Worm (Caenorhabditis elegans): ENCODE measurements around the gene ZK1073.2.
A peak's percentile ranks its signal among the peaks of the same experiment; 100 is the strongest.

The ZK1073.2 gene

DNA sequence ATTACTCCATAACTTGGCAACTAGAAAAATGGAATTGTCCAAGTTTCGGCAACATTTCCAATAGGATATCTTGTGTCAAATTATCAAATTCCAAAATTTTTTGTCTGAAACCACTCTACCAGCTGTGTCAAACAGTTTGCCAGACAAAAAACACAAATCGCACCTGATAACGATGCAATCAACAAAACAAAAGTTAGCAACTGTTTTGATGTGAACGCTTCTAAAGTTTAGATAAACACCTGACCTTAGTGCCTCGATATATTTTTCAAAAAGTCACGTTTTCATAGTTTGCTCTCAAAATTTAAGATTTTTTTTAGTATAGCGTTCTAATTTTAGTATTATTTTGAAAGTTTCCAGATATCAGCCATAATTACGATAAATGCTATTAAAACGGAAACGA, 47.8 kb downstream of the ZK1073.2 start:
- TF ChIP-seq che-1 (tag; optimal IDR thresholded peaks at IDR 0.05) (no peak), rnt-1 (tag; optimal IDR thresholded peaks at IDR 0.05) (no peak), ceh-31 (tag; optimal IDR thresholded peaks at IDR 0.05) (no peak), gmeb-2 (tag; optimal IDR thresholded peaks at IDR 0.05) (no peak)

DNA sequence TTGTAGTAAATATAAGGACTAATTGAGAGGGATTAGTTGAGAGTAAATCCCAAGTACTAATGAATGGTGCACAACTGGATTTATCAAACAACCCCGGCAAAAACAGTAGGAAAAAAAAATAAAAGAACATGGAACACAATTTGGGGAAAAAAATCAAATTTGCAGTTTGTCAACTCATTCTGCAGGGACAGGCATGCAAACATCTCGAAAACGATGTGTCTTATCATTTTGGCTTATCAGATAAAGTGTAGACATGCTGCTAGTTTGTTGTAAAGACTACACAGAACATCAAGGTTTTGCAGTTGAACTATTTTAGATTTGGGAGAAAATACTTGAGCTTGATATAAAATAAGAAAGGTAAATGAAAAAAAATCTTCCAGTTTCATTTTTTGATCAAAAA, 50.2 kb downstream of the ZK1073.2 start:
- TF ChIP-seq ceh-9 (tag; optimal IDR thresholded peaks at IDR 0.05), result no peak
- peak; percentile 2 for TF ChIP-seq elt-2 (tag; optimal IDR thresholded peaks at IDR 0.05)

ce11 chrX:16155216-16155991, 51.9 kb downstream of the ZK1073.2 start:
- no peak for TF ChIP-seq C08G9.2 (tag; optimal IDR thresholded peaks at IDR 0.05)
- TF ChIP-seq madf-2 (tag; optimal IDR thresholded peaks at IDR 0.05), result no peak
- TF ChIP-seq elt-4 (tag; optimal IDR thresholded peaks at IDR 0.05), result peak; percentile 6
- no peak for TF ChIP-seq ceh-30 (tag; optimal IDR thresholded peaks at IDR 0.05)
- TF ChIP-seq ceh-18 (tag; optimal IDR thresholded peaks at IDR 0.05), result peak; percentile 33
- TF ChIP-seq ref-2 (tag; optimal IDR thresholded peaks at IDR 0.05), result peak; percentile 27
- peak; percentile 17 for TF ChIP-seq dve-1 (tag; optimal IDR thresholded peaks at IDR 0.05)
- TF ChIP-seq K02D7.2 (tag; optimal IDR thresholded peaks at IDR 0.05), result no peak
- no peak for TF ChIP-seq tbx-2 (tag; optimal IDR thresholded peaks at IDR 0.05)
- TF ChIP-seq ceh-9 (tag; optimal IDR thresholded peaks at IDR 0.05), result no peak
- TF ChIP-seq ceh-6 (GFP tag; optimal IDR thresholded peaks at IDR 0.05), result no peak
- TF ChIP-seq unc-42 (tag; optimal IDR thresholded peaks at IDR 0.05), result peak; percentile 54
- TF ChIP-seq sdc-2 (tag; optimal IDR thresholded peaks at IDR 0.05), result peak; percentile 55
- no peak for TF ChIP-seq npax-4 (tag; optimal IDR thresholded peaks at IDR 0.05)
- TF ChIP-seq ceh-31 (tag; optimal IDR thresholded peaks at IDR 0.05), result peak; percentile 0

DNA sequence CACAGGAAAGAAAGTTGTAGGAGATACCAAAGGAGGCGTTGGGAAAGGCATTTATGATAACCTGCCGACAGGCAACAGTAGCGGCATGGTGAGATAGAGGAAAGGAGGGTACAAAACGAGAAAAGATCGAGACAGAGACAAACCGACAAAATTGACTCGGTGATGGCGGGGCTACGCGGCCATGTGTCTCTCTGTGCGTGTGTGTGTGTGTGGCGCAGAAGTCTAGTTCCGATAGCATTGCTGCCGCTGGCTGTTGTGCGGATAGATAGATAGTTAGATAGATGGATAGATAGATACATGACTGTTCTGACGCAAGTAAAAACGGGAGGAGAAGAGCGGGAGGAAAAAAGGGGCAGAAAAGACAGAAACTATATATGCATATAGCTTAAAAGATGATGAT, 53.4 kb downstream of the ZK1073.2 start:
- TF ChIP-seq nhr-11 (tag; optimal IDR thresholded peaks at IDR 0.05) (no peak), nfya-1 (tag; optimal IDR thresholded peaks at IDR 0.05) (peak; percentile 17), pha-2 (tag; optimal IDR thresholded peaks at IDR 0.05) (no peak), pat-9 (tag; optimal IDR thresholded peaks at IDR 0.05) (no peak), pqm-1 (tag; optimal IDR thresholded peaks at IDR 0.05) (no peak), hlh-15 (tag; optimal IDR thresholded peaks at IDR 0.05) (no peak), madf-2 (tag; optimal IDR thresholded peaks at IDR 0.05) (no peak), ttx-3 (tag; optimal IDR thresholded peaks at IDR 0.05) (no peak), dmd-4 (tag; optimal IDR thresholded peaks at IDR 0.05; ENCODE audit: borderline replicate concordance) (no peak), T23F11.4 (GFP tag; optimal IDR thresholded peaks at IDR 0.05) (no peak), ceh-31 (tag; optimal IDR thresholded peaks at IDR 0.05) (peak; percentile 4), ceh-19 (GFP tag; optimal IDR thresholded peaks at IDR 0.05) (no peak), unc-55 (GFP tag; optimal IDR thresholded peaks at IDR 0.05) (peak; percentile 12), sdc-2 (tag; optimal IDR thresholded peaks at IDR 0.05) (peak; percentile 46), ama-1 (optimal IDR thresholded peaks at IDR 0.05) (no peak), che-1 (tag; optimal IDR thresholded peaks at IDR 0.05) (no peak), pag-3 (tag; optimal IDR thresholded peaks at IDR 0.05; ENCODE audit: borderline replicate concordance) (no peak), ceh-18 (tag; optimal IDR thresholded peaks at IDR 0.05) (peak; percentile 16)

DNA sequence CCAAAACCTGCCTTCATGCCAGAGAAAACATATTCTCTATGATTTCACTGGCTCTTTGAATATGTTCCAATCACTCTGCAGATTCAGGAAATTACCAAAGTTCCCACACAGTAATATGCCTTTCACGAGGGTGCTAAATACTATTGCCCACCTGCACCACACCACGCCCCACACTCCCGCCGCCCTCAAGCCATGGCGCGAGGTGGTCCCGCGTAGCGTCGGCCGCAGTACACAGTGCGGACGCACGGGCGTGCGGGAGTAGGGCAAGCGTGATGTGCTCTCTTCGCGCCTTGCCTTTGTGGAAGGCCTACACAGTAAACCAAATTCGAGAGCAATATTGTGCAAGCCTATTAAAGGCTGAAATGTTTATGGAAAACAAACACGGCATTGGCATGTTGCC, 54.0 kb downstream of the ZK1073.2 start:
- TF ChIP-seq lin-11 (tag; optimal IDR thresholded peaks at IDR 0.05) (no peak), pqm-1 (tag; optimal IDR thresholded peaks at IDR 0.05) (no peak), ceh-9 (tag; optimal IDR thresholded peaks at IDR 0.05) (peak; percentile 8)
